Worm (Caenorhabditis elegans) whole organism, L1 larva: ENCODE results near the gene flp-19.

Experiments
- dsc-1 ChIP-seq: sonication (generic microtip); optimal IDR thresholded peaks from 2 replicates; lab custom pipeline; 2016; ENCODE audit warnings: mild to moderate bottlenecking, missing genetic modification characterization, missing compliant biosample characterization
- egl-13 ChIP-seq: sonication (generic microtip); optimal IDR thresholded peaks from 2 replicates; lab custom pipeline; 2016; ENCODE audit warnings: missing genotype, missing genetic modification reagents, missing genetic modification characterization, missing compliant biosample characterization
- elt-2 ChIP-seq: sonication (generic microtip); optimal IDR thresholded peaks from 2 replicates; lab custom pipeline; 2016; ENCODE audit warnings: missing genetic modification characterization, mild to moderate bottlenecking, inconsistent platforms, missing compliant biosample characterization, missing genetic modification reagents
- ets-5 ChIP-seq: fragments of 200-800 bp; sonication (Bioruptor generic); IDR thresholded peaks from 2 replicates; pipeline ENCODE4 v1.3.6; 2022; ENCODE audit warnings: missing genetic modification characterization, missing compliant biosample characterization
- nhr-11 ChIP-seq: fragments of 150-350 bp; optimal IDR thresholded peaks from 2 replicates; lab custom pipeline; 2014; ENCODE audit warnings: missing biosample characterization, missing genetic modification characterization
- nhr-47 ChIP-seq: sonication (generic microtip); optimal IDR thresholded peaks from 2 replicates; lab custom pipeline; 2016; ENCODE audit warnings: mild to moderate bottlenecking, missing genetic modification characterization, moderate library complexity, missing compliant biosample characterization
- nhr-84 ChIP-seq: sonication (generic microtip); optimal IDR thresholded peaks from 2 replicates; lab custom pipeline; 2017; ENCODE audit warnings: missing biosample characterization, missing genetic modification characterization
- vab-15 ChIP-seq: sonication (generic microtip); optimal IDR thresholded peaks from 2 replicates; lab custom pipeline; 2017; ENCODE audit warnings: missing genotype, mild to moderate bottlenecking, missing genetic modification characterization, missing compliant biosample characterization

The flp-19 gene

ce11 chrX:10650103-10650502, 45.6 kb downstream of the flp-19 start (continued):
- TF ChIP-seq dsc-1 (no peak), ets-5 (GFP tag; lab: Robert Waterston, UW) (no peak), elt-2 (tag; lab: Kevin White, UChicago) (peak; percentile 64), egl-13 (tag; lab: Kevin White, UChicago) (no peak), nhr-84 (no peak), nhr-47 (peak; percentile 47), nhr-11 (tag; lab: Kevin White, UChicago) (peak; percentile 32), vab-15 (tag; lab: Kevin White, UChicago) (no peak)
